Worm (Caenorhabditis elegans) whole organism, mixed stage, embryonic: ENCODE measurements around the gene T02E9.5.

Source experiments
- ceh-83 ChIP-seq: fragments of 200-800 bp; sonication (Bioruptor generic); optimal IDR thresholded peaks from 2 replicates; lab custom pipeline; 2018; ENCODE audit warnings: mild to moderate bottlenecking, missing genetic modification characterization, missing compliant biosample characterization
- flh-1 ChIP-seq: fragments of 200-800 bp; sonication (Bioruptor generic); optimal IDR thresholded peaks from 2 replicates; lab custom pipeline; 2018; ENCODE audit warnings: mild to moderate bottlenecking, missing genetic modification characterization, moderate library complexity, missing compliant biosample characterization
- lin-13 ChIP-seq: fragments of 150-350 bp; optimal IDR thresholded peaks from 2 replicates; lab custom pipeline; 2014; ENCODE audit warnings: missing biosample characterization, missing genetic modification characterization
- mep-1 ChIP-seq: fragments of 150-350 bp; optimal IDR thresholded peaks from 2 replicates; lab custom pipeline; 2017; ENCODE audit warnings: missing biosample characterization, missing genetic modification reagents, missing genetic modification characterization, inconsistent platforms
- nhr-12 ChIP-seq: fragments of 150-350 bp; optimal IDR thresholded peaks from 2 replicates; lab custom pipeline; 2014; ENCODE audit warnings: missing biosample characterization, missing genetic modification characterization
- nhr-28 ChIP-seq: fragments of 150-350 bp; optimal IDR thresholded peaks from 2 replicates; lab custom pipeline; 2014; ENCODE audit warnings: missing biosample characterization, missing genetic modification characterization
- nhr-76 ChIP-seq: sonication (generic microtip); optimal IDR thresholded peaks from 2 replicates; lab custom pipeline; 2017; ENCODE audit warnings: missing biosample characterization, missing genetic modification characterization
- pha-4 ChIP-seq: fragments of 150-350 bp; optimal IDR thresholded peaks from 2 replicates; lab custom pipeline; 2018; ENCODE audit warnings: missing biosample characterization, missing genetic modification reagents, missing genetic modification characterization
- sem-2 ChIP-seq: fragments of 200-800 bp; sonication (Bioruptor generic); optimal IDR thresholded peaks from 2 replicates; lab custom pipeline; 2018; ENCODE audit warnings: mild to moderate bottlenecking, missing genetic modification characterization, missing compliant biosample characterization
- snpc-4 ChIP-seq: fragments of 150-350 bp; optimal IDR thresholded peaks from 2 replicates; lab custom pipeline; 2014; ENCODE audit warnings: missing biosample characterization, missing genetic modification characterization
- sptf-1 ChIP-seq: sonication (generic microtip); optimal IDR thresholded peaks from 2 replicates; lab custom pipeline; 2017; ENCODE audit warnings: mild to moderate bottlenecking, missing genetic modification characterization, moderate library complexity, missing compliant biosample characterization
- unc-39 ChIP-seq: fragments of 150-350 bp; optimal IDR thresholded peaks from 2 replicates; lab custom pipeline; 2014; ENCODE audit warnings: missing biosample characterization, missing genetic modification characterization
- unc-62 ChIP-seq: fragments of 150-350 bp; optimal IDR thresholded peaks from 2 replicates; lab custom pipeline; 2014; ENCODE audit warnings: missing biosample characterization, missing genetic modification reagents, missing genetic modification characterization
- zip-8 ChIP-seq: fragments of 150-350 bp; optimal IDR thresholded peaks from 2 replicates; lab custom pipeline; 2014; ENCODE audit warnings: missing biosample characterization, missing genetic modification characterization

ce11 chrV:11380571-11380970 lies 38.5 kb downstream of the T02E9.5 start:
- TF ChIP-seq unc-39 (tag; lab: Kevin White, UChicago) (no peak), nhr-76 (no peak), ceh-83 (GFP tag; lab: Kevin White, UChicago) (no peak), lin-13 (tag; lab: Kevin White, UChicago) (no peak), sptf-1 (tag; lab: Kevin White, UChicago) (no peak), nhr-28 (no peak), unc-62 (no peak), mep-1 (tag; lab: Kevin White, UChicago) (no peak), flh-1 (no peak), sem-2 (GFP tag; lab: Kevin White, UChicago) (no peak), nhr-12 (tag; lab: Kevin White, UChicago) (no peak), pha-4 (tag; lab: Kevin White, UChicago) (no peak), snpc-4 (no peak), zip-8 (tag; lab: Kevin White, UChicago) (no peak)
